Worm (Caenorhabditis elegans) whole organism, L2 larva: Measurements from ENCODE around the gene hpo-8.
A peak's percentile ranks its signal among the peaks of the same experiment; 100 is the strongest.

ENCODE experiments used
- C34F6.9 ChIP-seq: fragments of 150-350 bp; optimal IDR thresholded peaks from 2 replicates; lab custom pipeline; 2014; ENCODE audit warnings: missing biosample characterization, missing genetic modification characterization
- F13H6.1 ChIP-seq: sonication (generic microtip); optimal IDR thresholded peaks from 2 replicates; lab custom pipeline; 2016; ENCODE audit warnings: missing genetic modification characterization, missing compliant biosample characterization
- R02D3.7 ChIP-seq: fragments of 150-350 bp; optimal IDR thresholded peaks from 2 replicates; lab custom pipeline; 2014; ENCODE audit warnings: missing biosample characterization, missing genetic modification characterization
- Y55F3AM.14 ChIP-seq: fragments of 200-800 bp; sonication (Bioruptor generic); optimal IDR thresholded peaks from 2 replicates; lab custom pipeline; 2018; ENCODE audit warnings: mild to moderate bottlenecking, missing genetic modification characterization, missing compliant biosample characterization
- ZK546.5 ChIP-seq: sonication (generic microtip); optimal IDR thresholded peaks from 2 replicates; lab custom pipeline; 2017; ENCODE audit warnings: missing biosample characterization, missing genetic modification characterization
- alr-1 ChIP-seq: fragments of 150-350 bp; optimal IDR thresholded peaks from 2 replicates; lab custom pipeline; 2014; ENCODE audit warnings: missing biosample characterization, missing genetic modification characterization
- aly-2 ChIP-seq: fragments of 150-350 bp; optimal IDR thresholded peaks from 2 replicates; lab custom pipeline; 2014; ENCODE audit warnings: missing biosample characterization, missing genetic modification characterization
- ama-1 ChIP-seq: fragments of 150-350 bp; optimal IDR thresholded peaks from 2 replicates; lab custom pipeline; 2018; ENCODE audit warnings: inconsistent platforms
- blmp-1 ChIP-seq: sonication (generic microtip); optimal IDR thresholded peaks from 2 replicates; lab custom pipeline; 2017; ENCODE audit warnings: missing genetic modification characterization, mild to moderate bottlenecking, missing compliant biosample characterization, antibody characterized with exemption, moderate library complexity; ENCODE audit not compliant: insufficient read depth
- ceh-16 ChIP-seq: fragments of 150-350 bp; optimal IDR thresholded peaks from 2 replicates; lab custom pipeline; 2014; ENCODE audit warnings: missing biosample characterization, missing genetic modification characterization
- ceh-82 ChIP-seq: fragments of 150-350 bp; optimal IDR thresholded peaks from 2 replicates; lab custom pipeline; 2014; ENCODE audit warnings: missing biosample characterization, missing genetic modification characterization
- crh-2 ChIP-seq: sonication (generic microtip); optimal IDR thresholded peaks from 2 replicates; lab custom pipeline; 2017; ENCODE audit warnings: missing biosample characterization, missing genetic modification characterization
- dmd-4 ChIP-seq: sonication (generic microtip); optimal IDR thresholded peaks from 2 replicates; lab custom pipeline; 2017; ENCODE audit warnings: missing biosample characterization, missing genetic modification characterization
- egl-27 ChIP-seq: sonication (generic microtip); optimal IDR thresholded peaks from 3 replicates; lab custom pipeline; 2017; ENCODE audit warnings: missing biosample characterization, missing genetic modification reagents, missing genetic modification characterization
- elt-1 ChIP-seq: fragments of 150-350 bp; optimal IDR thresholded peaks from 2 replicates; lab custom pipeline; 2014; ENCODE audit warnings: missing biosample characterization, missing genetic modification characterization
- elt-3 ChIP-seq: sonication (generic microtip); optimal IDR thresholded peaks from 2 replicates; lab custom pipeline; 2017; ENCODE audit warnings: missing biosample characterization, missing genetic modification characterization
- fos-1 ChIP-seq: fragments of 150-350 bp; optimal IDR thresholded peaks from 2 replicates; lab custom pipeline; 2014; ENCODE audit warnings: missing biosample characterization, missing genetic modification characterization
- gmeb-1 ChIP-seq: fragments of 150-350 bp; optimal IDR thresholded peaks from 2 replicates; lab custom pipeline; 2014; ENCODE audit warnings: missing biosample characterization, missing genetic modification characterization
- lin-11 ChIP-seq: fragments of 150-350 bp; sonication (generic microtip); optimal IDR thresholded peaks from 2 replicates; lab custom pipeline; 2014; ENCODE audit warnings: missing biosample characterization, missing genetic modification characterization, inconsistent platforms, mixed read lengths
- lin-13 ChIP-seq: fragments of 150-350 bp; optimal IDR thresholded peaks from 2 replicates; lab custom pipeline; 2014; ENCODE audit warnings: missing biosample characterization, missing genetic modification reagents, missing genetic modification characterization
- lin-39 ChIP-seq: fragments of 150-350 bp; optimal IDR thresholded peaks from 2 replicates; lab custom pipeline; 2014; ENCODE audit warnings: missing biosample characterization, missing genetic modification reagents, missing genetic modification characterization
- lsy-2 ChIP-seq, 2 experiments: fragments of 150-350 bp in 1 of 2; sonication (generic microtip) in 1 of 2; optimal IDR thresholded peaks; 2 replicates each; lab custom pipeline; 2014 to 2017; ENCODE audit warnings: missing biosample characterization in 2 of 2, missing genetic modification characterization in 2 of 2
- mab-5 ChIP-seq: fragments of 150-350 bp; optimal IDR thresholded peaks from 2 replicates; lab custom pipeline; 2014; ENCODE audit warnings: missing biosample characterization, missing genetic modification characterization
- mbf-1 ChIP-seq: sonication (generic microtip); optimal IDR thresholded peaks from 2 replicates; lab custom pipeline; 2017; ENCODE audit warnings: missing biosample characterization, missing genetic modification characterization
- mdl-1 ChIP-seq, 2 experiments: fragments of 150-350 bp in 1 of 2; sonication (generic microtip) in 1 of 2; optimal IDR thresholded peaks; 2 replicates each; lab custom pipeline; 2017; ENCODE audit warnings: missing biosample characterization in 2 of 2, missing genetic modification characterization in 2 of 2
- nhr-10 ChIP-seq: sonication (generic microtip); optimal IDR thresholded peaks from 2 replicates; lab custom pipeline; 2017; ENCODE audit warnings: missing biosample characterization, missing genetic modification characterization
- nhr-11 ChIP-seq: fragments of 150-350 bp; optimal IDR thresholded peaks from 2 replicates; lab custom pipeline; 2014; ENCODE audit warnings: missing biosample characterization, missing genetic modification characterization
- nhr-12 ChIP-seq: fragments of 150-350 bp; optimal IDR thresholded peaks from 2 replicates; lab custom pipeline; 2014; ENCODE audit warnings: missing biosample characterization, missing genetic modification characterization
- nhr-129 ChIP-seq: fragments of 150-350 bp; optimal IDR thresholded peaks from 2 replicates; lab custom pipeline; 2014; ENCODE audit warnings: missing biosample characterization, missing genetic modification characterization
- nhr-21 ChIP-seq: fragments of 150-350 bp; optimal IDR thresholded peaks from 2 replicates; lab custom pipeline; 2014; ENCODE audit warnings: missing biosample characterization, missing genetic modification characterization
- nhr-23 ChIP-seq: fragments of 150-350 bp; optimal IDR thresholded peaks from 2 replicates; lab custom pipeline; 2014; ENCODE audit warnings: missing biosample characterization, missing genetic modification reagents, missing genetic modification characterization
- nhr-237 ChIP-seq: fragments of 150-350 bp; optimal IDR thresholded peaks from 2 replicates; lab custom pipeline; 2014; ENCODE audit warnings: missing biosample characterization, missing genetic modification characterization
- nhr-25 ChIP-seq: fragments of 150-350 bp; sonication (generic microtip); optimal IDR thresholded peaks from 3 replicates; lab custom pipeline; 2014; ENCODE audit warnings: missing biosample characterization, missing genetic modification characterization
- nhr-6 ChIP-seq: fragments of 150-350 bp; optimal IDR thresholded peaks from 2 replicates; lab custom pipeline; 2014; ENCODE audit warnings: missing biosample characterization, missing genetic modification characterization
- nhr-77 ChIP-seq: fragments of 150-350 bp; optimal IDR thresholded peaks from 2 replicates; lab custom pipeline; 2014; ENCODE audit warnings: missing biosample characterization, missing genetic modification characterization
- peb-1 ChIP-seq: fragments of 150-350 bp; optimal IDR thresholded peaks from 2 replicates; lab custom pipeline; 2014; ENCODE audit warnings: missing biosample characterization, missing genetic modification characterization
- sem-4 ChIP-seq: fragments of 150-350 bp; optimal IDR thresholded peaks from 2 replicates; lab custom pipeline; 2014; ENCODE audit warnings: missing biosample characterization, missing genetic modification reagents, missing genetic modification characterization
- skn-1 ChIP-seq: sonication (generic microtip); optimal IDR thresholded peaks from 2 replicates; lab custom pipeline; 2017; ENCODE audit warnings: missing biosample characterization, missing genetic modification characterization
- sma-3 ChIP-seq: sonication (generic microtip); optimal IDR thresholded peaks from 2 replicates; lab custom pipeline; 2016; ENCODE audit warnings: missing genetic modification reagents, missing genetic modification characterization, missing compliant biosample characterization
- sma-9 ChIP-seq, 2 experiments: fragments of 150-350 bp in 1 of 2; sonication (generic microtip) in 1 of 2; optimal IDR thresholded peaks; 2 replicates each; lab custom pipeline; 2014 to 2016; ENCODE audit warnings: missing genetic modification characterization in 2 of 2, mild to moderate bottlenecking in 1 of 2, missing biosample characterization in 1 of 2, missing compliant biosample characterization in 1 of 2, missing genetic modification reagents in 1 of 2, moderate library complexity in 1 of 2
- snpc-4 ChIP-seq: fragments of 150-350 bp; optimal IDR thresholded peaks from 2 replicates; lab custom pipeline; 2014; ENCODE audit warnings: missing biosample characterization, missing genetic modification characterization
- unc-39 ChIP-seq: fragments of 150-350 bp; optimal IDR thresholded peaks from 2 replicates; lab custom pipeline; 2014; ENCODE audit warnings: missing biosample characterization, missing genetic modification characterization
- unc-55 ChIP-seq: fragments of 150-350 bp; sonication (generic microtip); optimal IDR thresholded peaks from 3 replicates; lab custom pipeline; 2014; ENCODE audit warnings: missing biosample characterization, missing genetic modification reagents, missing genetic modification characterization
- unc-62 ChIP-seq: fragments of 150-350 bp; optimal IDR thresholded peaks from 2 replicates; lab custom pipeline; 2014; ENCODE audit warnings: missing biosample characterization, missing genetic modification reagents, missing genetic modification characterization
- zag-1 ChIP-seq: fragments of 150-350 bp; optimal IDR thresholded peaks from 2 replicates; lab custom pipeline; 2014; ENCODE audit warnings: missing biosample characterization, missing genetic modification characterization
- ztf-1 ChIP-seq: fragments of 200-800 bp; sonication (Bioruptor generic); conservative IDR thresholded peaks from 2 replicates; pipeline ENCODE4 v1.3.6; 2022; ENCODE audit warnings: missing genetic modification characterization, missing compliant biosample characterization
- ztf-11 ChIP-seq: sonication (generic microtip); optimal IDR thresholded peaks from 2 replicates; lab custom pipeline; 2017; ENCODE audit warnings: missing biosample characterization, missing genetic modification characterization
- ztf-4 ChIP-seq: fragments of 150-350 bp; optimal IDR thresholded peaks from 2 replicates; lab custom pipeline; 2014; ENCODE audit warnings: missing biosample characterization, missing genetic modification characterization

Gene hpo-8

ce11 chrV:6796264-6796663 is 42.8 kb upstream of the hpo-8 start:
- TF ChIP-seq nhr-12 (no peak), C34F6.9 (tag; lab: Kevin White, UChicago) (peak; percentile 7), crh-2 (tag; lab: Kevin White, UChicago) (peak; percentile 83)

- TF ChIP-seq mab-5 (no peak), elt-1 (no peak), egl-27 (tag; lab: Kevin White, UChicago) (no peak), gmeb-1 (tag; lab: Kevin White, UChicago) (no peak), aly-2 (no peak), nhr-77 (tag; lab: Kevin White, UChicago) (no peak), blmp-1 (no peak), ZK546.5 (no peak), ceh-82 (tag; lab: Kevin White, UChicago) (no peak), ama-1 (lab: Kevin White, UChicago) (no peak), fos-1 (tag; lab: Kevin White, UChicago) (peak; percentile 87), sma-3 (GFP tag; lab: Kevin White, UChicago) (no peak), C34F6.9 (tag; lab: Kevin White, UChicago) (peak; percentile 22), lin-39 (tag; lab: Kevin White, UChicago) (no peak), dmd-4 (tag; lab: Kevin White, UChicago) (no peak), unc-39 (no peak), elt-3 (tag; lab: Kevin White, UChicago) (no peak), nhr-23 (tag; lab: Kevin White, UChicago) (no peak), nhr-6 (tag; lab: Kevin White, UChicago) (no peak), nhr-237 (tag; lab: Kevin White, UChicago) (no peak), mdl-1 (tag; optimal IDR thresholded peaks at IDR 0.05; lab: Kevin White, UChicago) (peak in 1 of 2 experiments; percentile 41), ztf-1 (no peak), mbf-1 (tag; lab: Kevin White, UChicago) (no peak), nhr-12 (no peak), skn-1 (tag; lab: Kevin White, UChicago) (no peak), peb-1 (tag; lab: Kevin White, UChicago) (no peak), F13H6.1 (tag; lab: Kevin White, UChicago) (peak; percentile 38), lin-11 (tag; lab: Kevin White, UChicago) (no peak), sma-9 (GFP tag; optimal IDR thresholded peaks at IDR 0.05; lab: Kevin White, UChicago) (peak; percentile 56), sma-9 (tag; optimal IDR thresholded peaks at IDR 0.05; lab: Kevin White, UChicago) (no peak), alr-1 (tag; lab: Kevin White, UChicago) (no peak), lin-13 (GFP tag; lab: Kevin White, UChicago) (no peak), nhr-129 (tag; lab: Kevin White, UChicago) (peak; percentile 41), ztf-11 (tag; lab: Kevin White, UChicago) (no peak), sem-4 (peak; percentile 28), crh-2 (tag; lab: Kevin White, UChicago) (peak; percentile 31), ceh-16 (tag; lab: Kevin White, UChicago) (no peak), nhr-10 (tag; lab: Kevin White, UChicago) (no peak), ztf-4 (no peak), unc-62 (GFP tag; lab: Kevin White, UChicago) (no peak), lsy-2 (tag; optimal IDR thresholded peaks at IDR 0.05; lab: Kevin White, UChicago) (peak in 1 of 2 experiments; percentile 50), nhr-21 (tag; lab: Kevin White, UChicago) (no peak), nhr-11 (no peak), Y55F3AM.14 (GFP tag; lab: Kevin White, UChicago) (no peak), snpc-4 (no peak), unc-55 (GFP tag; lab: Kevin White, UChicago) (peak; percentile 65), R02D3.7 (tag; lab: Kevin White, UChicago) (no peak), zag-1 (tag; lab: Kevin White, UChicago) (no peak), nhr-25 (peak; percentile 41)
- TF ChIP-seq, all 48 proteins: peak for 11
Observed at ce11 chrV:6796894-6797293, 42.2 kb upstream of the hpo-8 start.
